Worm (Caenorhabditis elegans) whole organism, early embryonic: ENCODE data around the gene C45B2.6.

Experiments used
- B0310.2 ChIP-seq: sonication (generic microtip); optimal IDR thresholded peaks from 2 replicates; lab custom pipeline; 2016; ENCODE audit warnings: mild to moderate bottlenecking, missing genetic modification characterization, missing compliant biosample characterization
- F13C5.2 ChIP-seq: sonication (generic microtip); optimal IDR thresholded peaks from 2 replicates; lab custom pipeline; 2017; ENCODE audit warnings: mild to moderate bottlenecking, missing genetic modification characterization, inconsistent platforms, missing compliant biosample characterization
- aly-1 ChIP-seq: sonication (generic microtip); optimal IDR thresholded peaks from 2 replicates; lab custom pipeline; 2016; ENCODE audit warnings: missing genetic modification characterization, missing compliant biosample characterization
- ama-1 ChIP-seq: fragments of 150-350 bp; optimal IDR thresholded peaks from 2 replicates; lab custom pipeline; 2014
- ceh-13 ChIP-seq: fragments of 200-800 bp; sonication (Bioruptor generic); optimal IDR thresholded peaks from 2 replicates; lab custom pipeline; 2018; ENCODE audit warnings: mild to moderate bottlenecking, missing genetic modification characterization, missing compliant biosample characterization
- ceh-36 ChIP-seq: sonication (generic microtip); optimal IDR thresholded peaks from 2 replicates; lab custom pipeline; 2016; ENCODE audit warnings: missing genetic modification characterization, inconsistent platforms, missing compliant biosample characterization
- ets-7 ChIP-seq: sonication (generic microtip); optimal IDR thresholded peaks from 2 replicates; lab custom pipeline; 2016; ENCODE audit warnings: missing genotype, missing genetic modification characterization, missing compliant biosample characterization
- flt-1 ChIP-seq: fragments of 200-800 bp; sonication (Bioruptor generic); IDR thresholded peaks from 2 replicates; pipeline ENCODE4 v1.3.6; 2022; ENCODE audit warnings: missing genetic modification characterization, missing compliant biosample characterization
- hmbx-1 ChIP-seq: sonication (generic microtip); optimal IDR thresholded peaks from 2 replicates; lab custom pipeline; 2016; ENCODE audit warnings: mild to moderate bottlenecking, missing genetic modification characterization, missing compliant biosample characterization
- hmg-4 ChIP-seq: fragments of 200-800 bp; sonication (Bioruptor generic); optimal IDR thresholded peaks from 2 replicates; lab custom pipeline; 2018; ENCODE audit warnings: mild to moderate bottlenecking, missing genetic modification characterization, missing compliant biosample characterization
- hnd-1 ChIP-seq: sonication (generic microtip); optimal IDR thresholded peaks from 2 replicates; lab custom pipeline; 2016; ENCODE audit warnings: missing genetic modification characterization, missing compliant biosample characterization
- pes-1 ChIP-seq: fragments of 200-800 bp; sonication (Bioruptor generic); IDR thresholded peaks from 2 replicates; pipeline ENCODE4 v1.3.6; 2022; ENCODE audit warnings: missing genetic modification reagents, missing genetic modification characterization, missing compliant biosample characterization
- scrt-1 ChIP-seq: fragments of 200-800 bp; sonication (Bioruptor generic); IDR thresholded peaks from 2 replicates; pipeline ENCODE4 v1.3.6; 2022; ENCODE audit warnings: missing genetic modification characterization, missing compliant biosample characterization
- sea-1 ChIP-seq: fragments of 200-800 bp; sonication (Bioruptor generic); conservative IDR thresholded peaks from 2 replicates; pipeline ENCODE4 v1.3.6; 2022; ENCODE audit warnings: missing genetic modification characterization, missing compliant biosample characterization
- tbx-11 ChIP-seq: fragments of 200-800 bp; sonication (Bioruptor generic); IDR thresholded peaks from 2 replicates; pipeline ENCODE4 v1.3.6; 2022; ENCODE audit warnings: missing genetic modification characterization, missing compliant biosample characterization
- tbx-37 ChIP-seq: fragments of 200-800 bp; sonication (Bioruptor generic); conservative IDR thresholded peaks from 2 replicates; pipeline ENCODE4 v1.3.6; 2022; ENCODE audit warnings: missing genetic modification reagents, missing genetic modification characterization, missing compliant biosample characterization
- tra-4 ChIP-seq: sonication (generic microtip); optimal IDR thresholded peaks from 2 replicates; lab custom pipeline; 2017; ENCODE audit warnings: missing genetic modification characterization, missing compliant biosample characterization

The C45B2.6 gene

DNA sequence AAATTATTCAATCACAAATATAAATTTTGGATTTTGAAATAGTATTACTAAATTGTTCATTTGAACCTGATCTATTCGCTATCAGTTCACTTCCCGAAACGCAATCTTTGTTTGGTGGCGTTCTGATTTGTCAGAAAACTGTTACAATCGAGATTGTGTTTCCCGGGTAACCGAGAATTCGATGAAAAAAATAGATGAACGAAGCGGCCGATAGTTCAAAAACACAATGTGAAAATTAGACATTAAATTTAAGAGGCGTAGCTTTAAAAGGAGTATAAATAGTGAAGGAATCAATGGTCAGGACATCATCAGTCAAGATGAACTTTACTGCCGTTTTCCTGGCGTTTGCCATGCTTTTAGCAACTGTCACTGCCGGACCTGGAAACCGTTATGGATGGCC is 33.1 kb downstream of the C45B2.6 start, which contains the start of gene C45B2.1:
TSS of gene C45B2.1 (plus strand) at position 301 of the 400 bp plus-strand sequence.
- TF ChIP-seq pes-1 (GFP tag; lab: Robert Waterston, UW) = no peak
- TF ChIP-seq F13C5.2 (tag; lab: Kevin White, UChicago) = no peak
- no peak for TF ChIP-seq flt-1 (GFP tag; lab: Robert Waterston, UW)

DNA sequence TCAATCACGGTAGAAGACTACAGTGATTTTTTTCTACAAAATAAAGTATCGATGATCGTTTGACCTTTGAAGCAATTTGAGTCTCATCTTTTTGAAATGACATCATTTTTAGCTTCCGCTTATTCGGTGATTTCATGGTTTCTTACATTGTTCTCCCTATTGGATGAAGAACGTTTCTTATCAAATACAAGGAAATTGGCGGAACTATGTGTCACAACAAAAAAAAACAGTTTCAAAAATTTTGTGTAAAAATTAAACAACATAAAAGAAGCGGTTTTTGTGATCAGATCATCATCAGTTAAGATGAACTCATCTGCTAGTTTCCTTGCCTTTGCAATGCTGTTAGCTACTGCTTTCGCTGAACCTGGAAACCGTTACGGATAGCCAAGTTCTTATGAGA is 35.0 kb downstream of the C45B2.6 start, which contains the start of gene C45B2.8:
TSS of gene C45B2.8 (plus strand) at position 301 of the 400 bp plus-strand sequence.
- TF ChIP-seq aly-1 (tag; lab: Kevin White, UChicago) = no peak
- no peak for TF ChIP-seq pes-1 (GFP tag; lab: Robert Waterston, UW)
- no peak for TF ChIP-seq F13C5.2 (tag; lab: Kevin White, UChicago)
- TF ChIP-seq hmg-4 (GFP tag; lab: Kevin White, UChicago) = no peak
- TF ChIP-seq ets-7 (tag; lab: Kevin White, UChicago) = no peak
- TF ChIP-seq ceh-13 (GFP tag; lab: Kevin White, UChicago) = no peak
- TF ChIP-seq sea-1 = no peak
- TF ChIP-seq tbx-11 (GFP tag; lab: Robert Waterston, UW) = no peak
- no peak for TF ChIP-seq B0310.2 (tag; lab: Kevin White, UChicago)

DNA sequence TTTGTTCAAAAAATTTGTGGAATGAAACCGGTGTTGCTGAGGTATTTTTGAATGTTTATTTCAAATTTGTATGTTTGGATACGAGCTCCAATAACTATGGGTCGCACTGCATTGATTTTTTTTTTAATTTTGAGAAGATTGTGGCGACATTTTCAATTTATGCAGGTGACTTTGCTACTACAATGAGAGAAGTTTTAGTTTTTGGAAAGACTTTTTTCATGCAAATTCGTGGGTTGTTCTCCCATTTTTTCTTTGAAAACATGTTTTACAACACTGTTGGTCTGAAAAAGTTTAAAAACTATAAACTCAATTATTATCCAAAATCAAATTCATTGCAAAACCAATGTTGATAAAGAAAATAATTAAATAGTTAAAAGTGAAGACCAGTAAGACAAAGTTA is 36.0 kb downstream of the C45B2.6 start:
- TF ChIP-seq aly-1 (tag; lab: Kevin White, UChicago) (no peak), ceh-36 (tag; lab: Kevin White, UChicago) (no peak), ama-1 (lab: Kevin White, UChicago) (no peak), hmbx-1 (tag; lab: Kevin White, UChicago) (no peak), hnd-1 (tag; lab: Kevin White, UChicago) (no peak), tbx-11 (GFP tag; lab: Robert Waterston, UW) (no peak), sea-1 (no peak), pes-1 (GFP tag; lab: Robert Waterston, UW) (no peak), scrt-1 (GFP tag; lab: Robert Waterston, UW) (no peak), ets-7 (tag; lab: Kevin White, UChicago) (no peak), tbx-37 (GFP tag; lab: Robert Waterston, UW) (no peak), tra-4 (tag; lab: Kevin White, UChicago) (no peak), hmg-4 (GFP tag; lab: Kevin White, UChicago) (no peak), ceh-13 (GFP tag; lab: Kevin White, UChicago) (no peak), flt-1 (GFP tag; lab: Robert Waterston, UW) (no peak), F13C5.2 (tag; lab: Kevin White, UChicago) (no peak), B0310.2 (tag; lab: Kevin White, UChicago) (no peak)

DNA sequence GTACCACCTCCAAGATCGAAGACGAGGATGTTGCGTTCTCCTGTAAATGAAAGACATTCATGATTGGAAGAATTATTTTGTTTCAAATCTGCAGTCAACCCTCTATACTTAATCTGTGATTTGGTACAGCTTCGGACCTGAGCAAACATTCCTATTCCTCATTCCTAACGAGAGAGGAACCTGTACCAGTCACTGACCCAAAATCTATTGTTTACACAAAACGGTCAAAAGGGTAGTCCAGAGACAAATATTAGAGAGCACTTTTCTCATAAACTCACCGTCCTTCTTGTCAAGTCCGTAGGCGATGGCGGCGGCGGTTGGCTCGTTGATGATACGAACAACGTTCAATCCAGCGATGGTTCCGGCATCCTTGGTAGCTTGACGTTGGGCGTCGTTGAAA is 38.1 kb downstream of the C45B2.6 start:
- TF ChIP-seq tbx-37 (GFP tag; lab: Robert Waterston, UW) (no peak), flt-1 (GFP tag; lab: Robert Waterston, UW) (no peak), B0310.2 (tag; lab: Kevin White, UChicago) (no peak), tra-4 (tag; lab: Kevin White, UChicago) (no peak), aly-1 (tag; lab: Kevin White, UChicago) (no peak), ama-1 (lab: Kevin White, UChicago) (no peak), ceh-13 (GFP tag; lab: Kevin White, UChicago) (no peak), hnd-1 (tag; lab: Kevin White, UChicago) (no peak), ets-7 (tag; lab: Kevin White, UChicago) (no peak)

DNA sequence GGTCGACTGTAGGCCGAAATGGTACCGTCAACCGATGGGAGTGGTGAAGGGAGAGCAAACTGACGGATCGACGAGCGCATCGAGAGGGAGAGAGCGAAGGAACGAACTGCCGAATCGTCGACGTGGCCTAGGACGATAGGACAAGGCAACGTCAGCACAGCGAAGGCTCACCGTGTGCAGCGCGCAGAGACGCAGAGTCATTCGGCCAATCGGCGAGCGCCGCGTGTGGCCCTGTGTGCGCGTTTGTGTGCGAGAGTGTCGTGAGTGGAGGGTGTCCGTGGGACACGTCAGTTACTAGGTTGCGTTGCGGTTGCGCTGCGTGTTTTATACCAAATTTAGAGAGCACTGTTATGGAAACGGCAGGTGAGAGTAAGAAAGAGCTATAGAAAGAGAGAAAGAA is 39.3 kb downstream of the C45B2.6 start, which contains the start of gene hsp-3:
TSS of gene hsp-3 (minus strand) at position 158 of the 400 bp plus-strand sequence.
- TF ChIP-seq scrt-1 (GFP tag; lab: Robert Waterston, UW) (no peak), tbx-11 (GFP tag; lab: Robert Waterston, UW) (peak; percentile 51; the same call in 1 of the 2 replicates), tbx-37 (GFP tag; lab: Robert Waterston, UW) (peak; percentile 47), aly-1 (tag; lab: Kevin White, UChicago) (peak; percentile 55), flt-1 (GFP tag; lab: Robert Waterston, UW) (0 out of 2 replicates have a peak, but pooled peaks have one; percentile 36), sea-1 (0 out of 2 replicates have a peak, but pooled peaks have one; percentile 69), F13C5.2 (tag; lab: Kevin White, UChicago) (peak; percentile 74), hmbx-1 (tag; lab: Kevin White, UChicago) (no peak), tra-4 (tag; lab: Kevin White, UChicago) (peak; percentile 39), B0310.2 (tag; lab: Kevin White, UChicago) (peak; percentile 49), hmg-4 (GFP tag; lab: Kevin White, UChicago) (peak; percentile 48), ets-7 (tag; lab: Kevin White, UChicago) (peak; percentile 5), ceh-36 (tag; lab: Kevin White, UChicago) (no peak)

DNA sequence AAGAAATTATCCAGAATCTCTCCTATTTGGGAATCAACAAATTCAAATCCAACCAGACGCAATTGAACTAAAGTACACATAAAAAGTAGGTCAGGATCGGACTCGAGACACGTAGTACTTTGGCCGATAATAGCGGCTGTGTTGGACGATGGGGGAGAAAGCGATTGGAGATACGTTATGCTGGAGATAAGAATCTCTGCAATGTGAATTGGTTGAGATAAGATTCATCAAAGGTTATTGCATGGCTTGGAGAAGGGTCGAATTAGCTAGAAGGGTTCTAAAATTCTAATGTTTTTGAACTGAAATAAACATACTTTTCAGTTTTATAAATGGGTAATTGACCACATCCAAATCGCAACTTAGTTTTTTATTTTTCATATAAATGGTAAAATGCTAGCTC is 39.9 kb downstream of the C45B2.6 start:
- TF ChIP-seq pes-1 (GFP tag; lab: Robert Waterston, UW) (no peak), hnd-1 (tag; lab: Kevin White, UChicago) (no peak), F13C5.2 (tag; lab: Kevin White, UChicago) (no peak), ceh-13 (GFP tag; lab: Kevin White, UChicago) (no peak), tra-4 (tag; lab: Kevin White, UChicago) (no peak), ceh-36 (tag; lab: Kevin White, UChicago) (no peak), B0310.2 (tag; lab: Kevin White, UChicago) (no peak), hmg-4 (GFP tag; lab: Kevin White, UChicago) (no peak), aly-1 (tag; lab: Kevin White, UChicago) (no peak), scrt-1 (GFP tag; lab: Robert Waterston, UW) (no peak), tbx-37 (GFP tag; lab: Robert Waterston, UW) (no peak)

DNA sequence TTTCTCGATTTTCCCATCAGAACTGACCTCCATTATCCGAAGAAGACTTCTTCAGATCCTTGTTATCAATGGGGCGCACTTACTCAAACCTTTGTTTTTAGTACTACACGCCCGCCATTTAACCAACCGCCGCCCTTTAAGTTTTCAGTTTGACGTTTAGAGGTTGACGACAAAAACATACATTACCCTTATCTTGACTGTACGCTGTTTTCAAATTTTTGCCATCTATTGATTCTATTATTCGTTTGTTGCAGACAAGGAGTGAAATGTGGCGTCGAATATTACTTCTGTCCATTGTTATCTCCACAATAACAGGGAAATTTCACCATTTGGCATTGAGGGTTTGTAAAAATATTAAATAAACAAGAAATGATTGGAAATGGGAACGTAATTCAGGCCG is 40.4 kb downstream of the C45B2.6 start, which contains the start of gene C15H9.5:
TSS of gene C15H9.5 (plus strand) at position 255 of the 400 bp plus-strand sequence.
- TF ChIP-seq scrt-1 (GFP tag; lab: Robert Waterston, UW) = no peak
- no peak for TF ChIP-seq hnd-1 (tag; lab: Kevin White, UChicago)
- TF ChIP-seq F13C5.2 (tag; lab: Kevin White, UChicago) = no peak
- TF ChIP-seq ceh-36 (tag; lab: Kevin White, UChicago) = no peak
- no peak for TF ChIP-seq aly-1 (tag; lab: Kevin White, UChicago)
- no peak for TF ChIP-seq flt-1 (GFP tag; lab: Robert Waterston, UW)
